Worm (Caenorhabditis elegans) whole organism, mixed stage, embryonic: ENCODE measurements around the gene T06A1.1.

Experiments
- M03D4.4 ChIP-seq: sonication (generic microtip); optimal IDR thresholded peaks from 2 replicates; lab custom pipeline; 2017; ENCODE audit warnings: mild to moderate bottlenecking, missing genetic modification characterization, missing compliant biosample characterization
- bed-3 ChIP-seq: fragments of 200-800 bp; sonication (Bioruptor generic); optimal IDR thresholded peaks from 3 replicates; lab custom pipeline; 2018; ENCODE audit warnings: mild to moderate bottlenecking, missing genetic modification characterization, moderate library complexity, missing compliant biosample characterization
- blmp-1 ChIP-seq: fragments of 150-350 bp; optimal IDR thresholded peaks from 2 replicates; lab custom pipeline; 2014; ENCODE audit warnings: missing biosample characterization, missing genetic modification characterization
- ceh-39 ChIP-seq: fragments of 150-350 bp; optimal IDR thresholded peaks from 2 replicates; lab custom pipeline; 2014; ENCODE audit warnings: missing biosample characterization, missing genetic modification characterization
- ceh-43 ChIP-seq: fragments of 200-800 bp; sonication (Bioruptor generic); optimal IDR thresholded peaks from 2 replicates; lab custom pipeline; 2018; ENCODE audit warnings: mild to moderate bottlenecking, missing genetic modification characterization, moderate library complexity, missing compliant biosample characterization
- ceh-83 ChIP-seq: fragments of 200-800 bp; sonication (Bioruptor generic); optimal IDR thresholded peaks from 2 replicates; lab custom pipeline; 2018; ENCODE audit warnings: mild to moderate bottlenecking, missing genetic modification characterization, missing compliant biosample characterization
- ces-1 ChIP-seq: fragments of 150-350 bp; optimal IDR thresholded peaks from 2 replicates; lab custom pipeline; 2014; ENCODE audit warnings: missing biosample characterization, missing genetic modification reagents, missing genetic modification characterization
- cnd-1 ChIP-seq: fragments of 200-800 bp; sonication (Bioruptor generic); optimal IDR thresholded peaks from 2 replicates; lab custom pipeline; 2018; ENCODE audit warnings: mild to moderate bottlenecking, missing genetic modification characterization, missing compliant biosample characterization
- drap-1 ChIP-seq: fragments of 200-800 bp; sonication (Bioruptor generic); optimal IDR thresholded peaks from 3 replicates; lab custom pipeline; 2018; ENCODE audit warnings: mild to moderate bottlenecking, missing genetic modification characterization, missing compliant biosample characterization
- elt-1 ChIP-seq: sonication (generic microtip); optimal IDR thresholded peaks from 2 replicates; lab custom pipeline; 2017; ENCODE audit warnings: missing genetic modification characterization, mild to moderate bottlenecking, missing compliant biosample characterization, antibody characterized with exemption, moderate library complexity, borderline replicate concordance; ENCODE audit not compliant: insufficient read depth
- elt-3 ChIP-seq: fragments of 150-350 bp; optimal IDR thresholded peaks from 2 replicates; lab custom pipeline; 2014; ENCODE audit warnings: missing biosample characterization, missing genetic modification characterization
- flh-1 ChIP-seq: fragments of 200-800 bp; sonication (Bioruptor generic); optimal IDR thresholded peaks from 2 replicates; lab custom pipeline; 2018; ENCODE audit warnings: mild to moderate bottlenecking, missing genetic modification characterization, moderate library complexity, missing compliant biosample characterization
- hlh-1 ChIP-seq: fragments of 150-350 bp; optimal IDR thresholded peaks from 2 replicates; lab custom pipeline; 2014; ENCODE audit warnings: missing biosample characterization, missing genetic modification reagents, missing genetic modification characterization
- lin-13 ChIP-seq: fragments of 150-350 bp; optimal IDR thresholded peaks from 2 replicates; lab custom pipeline; 2014; ENCODE audit warnings: missing biosample characterization, missing genetic modification characterization
- lin-32 ChIP-seq: fragments of 200-800 bp; sonication (Bioruptor generic); optimal IDR thresholded peaks from 2 replicates; lab custom pipeline; 2018; ENCODE audit warnings: mild to moderate bottlenecking, missing genetic modification characterization, missing compliant biosample characterization
- lsy-2 ChIP-seq: fragments of 150-350 bp; optimal IDR thresholded peaks from 2 replicates; lab custom pipeline; 2014; ENCODE audit warnings: missing biosample characterization, missing genetic modification characterization
- mab-5 ChIP-seq: fragments of 150-350 bp; optimal IDR thresholded peaks from 2 replicates; lab custom pipeline; 2014; ENCODE audit warnings: missing biosample characterization, missing genetic modification characterization
- mep-1 ChIP-seq: fragments of 150-350 bp; optimal IDR thresholded peaks from 2 replicates; lab custom pipeline; 2017; ENCODE audit warnings: missing biosample characterization, missing genetic modification reagents, missing genetic modification characterization, inconsistent platforms
- mls-2 ChIP-seq: sonication (generic microtip); optimal IDR thresholded peaks from 2 replicates; lab custom pipeline; 2016; ENCODE audit warnings: mild to moderate bottlenecking, missing genetic modification characterization, moderate library complexity, missing compliant biosample characterization
- nhr-2 ChIP-seq: fragments of 150-350 bp; optimal IDR thresholded peaks from 2 replicates; lab custom pipeline; 2014; ENCODE audit warnings: missing biosample characterization, missing genetic modification characterization
- nhr-237 ChIP-seq: fragments of 150-350 bp; optimal IDR thresholded peaks from 2 replicates; lab custom pipeline; 2014; ENCODE audit warnings: missing biosample characterization, missing genetic modification characterization
- nhr-76 ChIP-seq: sonication (generic microtip); optimal IDR thresholded peaks from 2 replicates; lab custom pipeline; 2017; ENCODE audit warnings: missing biosample characterization, missing genetic modification characterization
- pha-4 ChIP-seq: fragments of 150-350 bp; optimal IDR thresholded peaks from 2 replicates; lab custom pipeline; 2018; ENCODE audit warnings: missing biosample characterization, missing genetic modification reagents, missing genetic modification characterization
- sem-2 ChIP-seq: fragments of 200-800 bp; sonication (Bioruptor generic); optimal IDR thresholded peaks from 2 replicates; lab custom pipeline; 2018; ENCODE audit warnings: mild to moderate bottlenecking, missing genetic modification characterization, missing compliant biosample characterization
- snpc-4 ChIP-seq: fragments of 150-350 bp; optimal IDR thresholded peaks from 2 replicates; lab custom pipeline; 2014; ENCODE audit warnings: missing biosample characterization, missing genetic modification characterization
- sptf-1 ChIP-seq: sonication (generic microtip); optimal IDR thresholded peaks from 2 replicates; lab custom pipeline; 2017; ENCODE audit warnings: mild to moderate bottlenecking, missing genetic modification characterization, moderate library complexity, missing compliant biosample characterization
- tbx-8 ChIP-seq: fragments of 200-800 bp; sonication (Bioruptor generic); optimal IDR thresholded peaks from 2 replicates; lab custom pipeline; 2018; ENCODE audit warnings: mild to moderate bottlenecking, missing genetic modification characterization, moderate library complexity, missing compliant biosample characterization
- unc-120 ChIP-seq: sonication (generic microtip); optimal IDR thresholded peaks from 2 replicates; lab custom pipeline; 2017; ENCODE audit warnings: missing genetic modification characterization, missing compliant biosample characterization; ENCODE audit not compliant: poor library complexity, severe bottlenecking
- unc-39 ChIP-seq: fragments of 150-350 bp; optimal IDR thresholded peaks from 2 replicates; lab custom pipeline; 2014; ENCODE audit warnings: missing biosample characterization, missing genetic modification characterization
- unc-62 ChIP-seq: fragments of 150-350 bp; optimal IDR thresholded peaks from 2 replicates; lab custom pipeline; 2014; ENCODE audit warnings: missing biosample characterization, missing genetic modification reagents, missing genetic modification characterization
- zip-8 ChIP-seq: fragments of 150-350 bp; optimal IDR thresholded peaks from 2 replicates; lab custom pipeline; 2014; ENCODE audit warnings: missing biosample characterization, missing genetic modification characterization

The T06A1.1 gene

DNA sequence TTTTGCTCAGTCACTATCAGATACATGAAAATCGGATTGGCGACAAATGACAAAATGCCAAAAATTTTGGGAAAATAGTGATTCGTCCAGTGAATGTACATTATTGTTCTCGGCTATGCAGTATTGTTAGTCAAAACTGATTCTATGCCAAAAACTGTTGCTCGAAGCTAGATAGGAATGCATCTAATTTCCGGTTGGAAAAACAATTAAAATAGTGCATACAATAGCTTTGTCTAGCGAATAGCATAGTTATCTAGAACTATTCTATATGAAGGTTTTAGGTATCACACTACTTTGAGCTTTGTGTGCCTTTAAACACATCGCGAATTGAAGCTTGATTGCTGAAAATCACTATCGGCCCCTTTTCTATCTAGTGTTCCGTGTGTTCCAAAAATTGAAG, 39.4 kb upstream of the T06A1.1 start, which contains the start of gene srj-15:
Gene srj-15, minus strand, starts transcription at position 101 of the 400 bp plus-strand sequence.
- no peak for TF ChIP-seq bed-3
- no peak for TF ChIP-seq ceh-83 (GFP tag; lab: Kevin White, UChicago)
- TF ChIP-seq mls-2 (tag; lab: Kevin White, UChicago) = no peak
- TF ChIP-seq unc-62 (GFP tag; lab: Kevin White, UChicago) = no peak
- no peak for TF ChIP-seq sptf-1 (tag; lab: Kevin White, UChicago)
- no peak for TF ChIP-seq ces-1 (GFP tag; lab: Kevin White, UChicago)
- TF ChIP-seq pha-4 = no peak
- no peak for TF ChIP-seq elt-1
- TF ChIP-seq snpc-4 (tag; lab: Kevin White, UChicago) = no peak
- TF ChIP-seq flh-1 (GFP tag; lab: Kevin White, UChicago) = no peak
- TF ChIP-seq mep-1 (tag; lab: Kevin White, UChicago) = no peak
- TF ChIP-seq unc-120 = no peak
- TF ChIP-seq nhr-237 = no peak
- no peak for TF ChIP-seq hlh-1 (tag; lab: Kevin White, UChicago)
- TF ChIP-seq nhr-2 (tag; lab: Kevin White, UChicago) = no peak

DNA sequence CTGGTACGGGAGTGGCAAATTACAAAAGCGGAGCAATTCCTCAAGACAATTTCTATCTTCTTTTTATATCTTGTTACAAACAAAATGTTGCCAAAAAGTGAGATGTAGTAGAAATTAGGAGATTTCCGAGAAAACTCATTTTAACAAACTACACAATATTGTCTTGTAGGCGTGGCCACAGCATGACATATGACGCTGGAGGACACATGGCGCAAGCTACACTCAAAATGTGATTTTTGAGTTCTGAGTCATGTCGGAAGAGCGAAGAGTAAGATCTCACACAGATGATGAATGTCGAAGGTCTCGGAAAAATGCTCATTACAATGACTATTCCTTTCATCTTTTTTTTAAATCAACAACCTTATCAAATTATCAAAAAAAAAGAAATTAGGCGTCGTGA, 36.1 kb upstream of the T06A1.1 start, which contains the start of gene Y40B10B.1:
Gene Y40B10B.1, minus strand, starts transcription at position 101 of the 400 bp plus-strand sequence.
- no peak for TF ChIP-seq lin-32
- no peak for TF ChIP-seq ces-1 (GFP tag; lab: Kevin White, UChicago)
- no peak for TF ChIP-seq sem-2 (GFP tag; lab: Kevin White, UChicago)
- no peak for TF ChIP-seq nhr-2 (tag; lab: Kevin White, UChicago)
- no peak for TF ChIP-seq nhr-237

DNA sequence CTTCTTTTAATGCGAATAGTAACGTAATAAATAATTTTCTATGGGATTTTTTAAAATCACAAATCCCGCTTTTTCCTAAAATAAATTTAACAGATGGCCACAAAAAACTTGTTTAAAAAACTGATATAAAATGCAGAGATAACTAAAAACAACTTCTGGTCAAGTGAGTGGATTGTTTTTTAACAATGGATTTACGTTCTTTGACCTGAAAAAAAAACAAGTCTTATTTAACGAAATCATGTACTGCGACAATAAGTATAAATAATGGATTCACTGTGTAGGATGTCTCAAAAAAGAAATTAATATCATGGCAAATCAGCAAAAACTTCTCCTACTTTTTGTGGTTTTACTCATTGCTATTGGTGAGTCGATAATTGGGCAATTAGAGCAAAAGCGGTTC, 31.7 kb upstream of the T06A1.1 start, which contains the start of gene fipr-25:
Gene fipr-25, plus strand, starts transcription at position 301 of the 400 bp plus-strand sequence.
- no peak for TF ChIP-seq lsy-2 (tag; lab: Kevin White, UChicago)
- no peak for TF ChIP-seq tbx-8 (GFP tag; lab: Kevin White, UChicago)
- TF ChIP-seq bed-3 = no peak
- TF ChIP-seq lin-32 = no peak
- no peak for TF ChIP-seq mab-5
- TF ChIP-seq ceh-83 (GFP tag; lab: Kevin White, UChicago) = no peak
- TF ChIP-seq mls-2 (tag; lab: Kevin White, UChicago) = no peak
- TF ChIP-seq elt-3 (tag; lab: Kevin White, UChicago) = no peak
- TF ChIP-seq drap-1 (GFP tag; lab: Kevin White, UChicago) = no peak
- no peak for TF ChIP-seq cnd-1 (tag; lab: Kevin White, UChicago)
- TF ChIP-seq unc-120 = no peak
- no peak for TF ChIP-seq flh-1 (GFP tag; lab: Kevin White, UChicago)
- no peak for TF ChIP-seq nhr-2 (tag; lab: Kevin White, UChicago)
- no peak for TF ChIP-seq lin-13 (tag; lab: Kevin White, UChicago)
- TF ChIP-seq ces-1 (GFP tag; lab: Kevin White, UChicago) = no peak
- TF ChIP-seq M03D4.4 (tag; lab: Kevin White, UChicago) = no peak
- no peak for TF ChIP-seq snpc-4 (tag; lab: Kevin White, UChicago)

DNA sequence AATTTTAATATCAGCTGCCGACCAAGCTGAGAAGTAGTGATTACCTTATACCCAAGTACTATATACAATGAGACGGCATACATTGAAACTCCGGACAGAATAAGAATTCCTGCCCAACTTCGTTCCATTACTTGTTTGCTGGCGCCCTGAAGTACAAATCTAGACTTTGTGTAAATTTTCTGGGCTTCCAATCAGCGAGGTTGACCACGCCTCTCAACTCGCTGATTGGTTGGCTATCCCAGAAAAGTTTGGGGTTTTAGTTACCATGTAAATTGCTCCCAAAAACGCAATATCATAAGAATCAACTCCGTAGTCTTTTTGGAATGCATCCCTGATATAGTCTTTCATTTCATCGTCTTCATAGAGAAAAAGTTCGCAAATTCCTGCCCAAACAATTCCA, 29.9 kb upstream of the T06A1.1 start:
- TF ChIP-seq mep-1 (tag; lab: Kevin White, UChicago) (no peak), unc-62 (GFP tag; lab: Kevin White, UChicago) (no peak), tbx-8 (GFP tag; lab: Kevin White, UChicago) (no peak), nhr-2 (tag; lab: Kevin White, UChicago) (no peak), sptf-1 (tag; lab: Kevin White, UChicago) (no peak), ceh-39 (tag; lab: Kevin White, UChicago) (no peak), elt-1 (no peak), ceh-83 (GFP tag; lab: Kevin White, UChicago) (no peak), lin-13 (tag; lab: Kevin White, UChicago) (no peak), unc-39 (tag; lab: Kevin White, UChicago) (no peak), zip-8 (tag; lab: Kevin White, UChicago) (no peak), snpc-4 (tag; lab: Kevin White, UChicago) (no peak)
- TF ChIP-seq, all 35 proteins: peak for 0

DNA sequence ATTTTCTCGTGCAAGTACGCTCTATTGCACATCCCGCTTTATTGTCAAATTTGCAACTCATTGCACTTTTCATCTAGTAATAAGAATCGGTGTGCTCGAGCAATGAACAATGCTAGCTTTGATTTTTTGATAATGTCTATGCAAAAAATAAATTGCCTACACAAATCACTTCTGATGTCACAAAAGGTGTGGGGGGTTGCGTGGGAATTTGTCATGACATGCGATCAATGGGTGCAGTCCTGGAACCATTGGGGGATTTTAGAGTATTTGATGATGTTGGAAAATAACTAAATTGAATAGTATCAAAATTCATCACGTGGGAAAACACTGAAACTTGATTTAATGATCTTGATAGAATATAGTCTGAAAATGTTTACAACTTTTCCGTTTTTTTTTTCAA, 20.5 kb upstream of the T06A1.1 start:
- no peak for TF ChIP-seq ceh-83 (GFP tag; lab: Kevin White, UChicago)
- TF ChIP-seq ceh-39 (tag; lab: Kevin White, UChicago) = no peak
- no peak for TF ChIP-seq ces-1 (GFP tag; lab: Kevin White, UChicago)
- TF ChIP-seq nhr-76 (tag; lab: Kevin White, UChicago) = no peak
- TF ChIP-seq drap-1 (GFP tag; lab: Kevin White, UChicago) = no peak
- no peak for TF ChIP-seq elt-3 (tag; lab: Kevin White, UChicago)
- no peak for TF ChIP-seq nhr-2 (tag; lab: Kevin White, UChicago)
- TF ChIP-seq lin-13 (tag; lab: Kevin White, UChicago) = no peak
- TF ChIP-seq blmp-1 (tag; lab: Kevin White, UChicago) = no peak
- TF ChIP-seq zip-8 (tag; lab: Kevin White, UChicago) = no peak
- TF ChIP-seq mls-2 (tag; lab: Kevin White, UChicago) = no peak
- TF ChIP-seq ceh-43 (GFP tag; lab: Kevin White, UChicago) = no peak
- TF ChIP-seq flh-1 (GFP tag; lab: Kevin White, UChicago) = no peak
- no peak for TF ChIP-seq hlh-1 (tag; lab: Kevin White, UChicago)
- TF ChIP-seq tbx-8 (GFP tag; lab: Kevin White, UChicago) = no peak
